Fruit fly (Drosophila melanogaster): Measurements from ENCODE around the gene oc.

DNA sequence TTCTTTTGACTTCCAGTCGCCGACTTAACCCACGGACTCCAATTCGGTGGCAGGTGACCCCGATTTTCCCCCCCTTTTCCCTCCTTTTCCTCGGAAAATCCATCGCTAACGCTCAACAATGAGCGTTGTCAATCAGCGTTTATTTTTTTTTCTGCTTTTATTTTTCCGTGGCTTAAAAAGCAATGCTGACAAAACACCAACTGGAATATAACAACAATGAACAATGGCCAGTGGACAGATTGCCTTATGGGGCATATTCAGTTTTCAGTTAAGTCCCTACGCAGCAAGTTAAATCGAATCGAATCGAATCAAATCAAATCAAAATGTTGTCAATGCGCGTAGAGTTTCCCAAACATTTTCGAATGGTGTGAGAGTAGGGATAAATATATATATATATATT, 13.3 kb upstream of the oc start:
- TF ChIP-seq CG7357 (GFP tag; IDR thresholded peaks at IDR 0.05) (no peak), ttk (GFP tag; IDR thresholded peaks at IDR 0.05) (no peak), D19B (GFP tag; optimal IDR thresholded peaks at IDR 0.05) (no peak), eyg (GFP tag; optimal IDR thresholded peaks at IDR 0.05) (no peak), onecut (GFP tag; IDR thresholded peaks at IDR 0.05) (no peak), Dip2 (GFP tag; IDR thresholded peaks at IDR 0.05) (no peak), Bteb2 (GFP tag; optimal IDR thresholded peaks at IDR 0.05) (no peak), CG5953 (GFP tag; IDR thresholded peaks at IDR 0.05) (no peak), Aef1 (GFP tag; IDR thresholded peaks at IDR 0.05) (no peak), CG11398 (GFP tag; optimal IDR thresholded peaks at IDR 0.05) (no peak), E2f2 (GFP tag; IDR thresholded peaks at IDR 0.05) (no peak)
